Worm (Caenorhabditis elegans) whole organism, L4 larva: ENCODE measurements around the gene unc-93.

Experiments
- F10B5.3 ChIP-seq: sonication (generic microtip); optimal IDR thresholded peaks from 2 replicates; lab custom pipeline; 2016; ENCODE audit warnings: mild to moderate bottlenecking, missing genetic modification characterization, missing compliant biosample characterization
- F26F4.8 ChIP-seq: fragments of 200-800 bp; sonication (Bioruptor generic); conservative IDR thresholded peaks from 2 replicates; pipeline ENCODE4 v1.3.6; 2022; ENCODE audit warnings: missing genetic modification characterization, missing compliant biosample characterization
- F49E8.2 ChIP-seq: sonication (generic microtip); optimal IDR thresholded peaks from 2 replicates; lab custom pipeline; 2016; ENCODE audit warnings: missing compliant biosample characterization, mild to moderate bottlenecking, missing genetic modification characterization, borderline replicate concordance
- aha-1 ChIP-seq: fragments of 150-350 bp; peaks from one replicate; lab custom pipeline; 2014; ENCODE audit warnings: missing biosample characterization, missing genetic modification characterization
- arid-1 ChIP-seq: fragments of 200-800 bp; sonication (Bioruptor generic); conservative IDR thresholded peaks from 2 replicates; pipeline ENCODE4 v1.3.6; 2022; ENCODE audit warnings: missing genetic modification reagents, missing genetic modification characterization, missing compliant biosample characterization
- attf-4 ChIP-seq: sonication (generic microtip); optimal IDR thresholded peaks from 3 replicates; lab custom pipeline; 2017; ENCODE audit warnings: missing biosample characterization, missing genetic modification characterization
- ceh-32 ChIP-seq: sonication (generic microtip); optimal IDR thresholded peaks from 2 replicates; lab custom pipeline; 2016; ENCODE audit warnings: mild to moderate bottlenecking, missing genetic modification characterization, missing compliant biosample characterization; ENCODE audit not compliant: poor library complexity
- ceh-62 ChIP-seq: sonication (generic microtip); optimal IDR thresholded peaks from 2 replicates; lab custom pipeline; 2017; ENCODE audit warnings: missing biosample characterization, missing genetic modification characterization
- daf-8 ChIP-seq: fragments of 200-800 bp; sonication (Bioruptor generic); IDR thresholded peaks from 2 replicates; pipeline ENCODE4 v1.3.6; 2022; ENCODE audit warnings: missing genetic modification characterization, missing compliant biosample characterization
- dmd-6 ChIP-seq: fragments of 200-800 bp; sonication (Bioruptor generic); IDR thresholded peaks from 2 replicates; pipeline ENCODE4 v1.3.6; 2022; ENCODE audit warnings: missing genetic modification reagents, missing genetic modification characterization, missing compliant biosample characterization
- dmd-8 ChIP-seq: fragments of 200-800 bp; sonication (Bioruptor generic); IDR thresholded peaks from 2 replicates; pipeline ENCODE4 v1.3.6; 2022; ENCODE audit warnings: missing genetic modification characterization, missing compliant biosample characterization
- fos-1 ChIP-seq: fragments of 150-350 bp; optimal IDR thresholded peaks from 2 replicates; lab custom pipeline; 2014; ENCODE audit warnings: missing biosample characterization, missing genetic modification characterization
- hlh-11 ChIP-seq: fragments of 200-800 bp; sonication (Bioruptor generic); optimal IDR thresholded peaks from 2 replicates; lab custom pipeline; 2018; ENCODE audit warnings: mild to moderate bottlenecking, missing genetic modification characterization, missing compliant biosample characterization
- hmg-1.1 ChIP-seq: fragments of 200-800 bp; sonication (Bioruptor generic); IDR thresholded peaks from 2 replicates; pipeline ENCODE4 v1.3.6; 2022; ENCODE audit warnings: missing genetic modification reagents, missing genetic modification characterization, missing compliant biosample characterization
- lin-15B ChIP-seq: fragments of 150-350 bp; sonication (generic microtip); optimal IDR thresholded peaks from 3 replicates; lab custom pipeline; 2014; ENCODE audit warnings: missing biosample characterization, missing genetic modification characterization
- madf-9 ChIP-seq: fragments of 200-800 bp; sonication (Bioruptor generic); conservative IDR thresholded peaks from 2 replicates; pipeline ENCODE4 v1.3.6; 2022; ENCODE audit warnings: missing genetic modification reagents, missing genetic modification characterization, missing compliant biosample characterization
- mdl-1 ChIP-seq, 2 experiments: fragments of 150-350 bp in 1 of 2; sonication (generic microtip) in 1 of 2; optimal IDR thresholded peaks; 2 replicates each; lab custom pipeline; 2014 to 2017; ENCODE audit warnings: missing biosample characterization in 2 of 2, missing genetic modification characterization in 2 of 2
- mdt-29 ChIP-seq: fragments of 200-800 bp; sonication (Bioruptor generic); IDR thresholded peaks from 2 replicates; pipeline ENCODE4 v1.3.6; 2022; ENCODE audit warnings: missing genetic modification reagents, missing genetic modification characterization, missing compliant biosample characterization
- mxl-3 ChIP-seq: fragments of 200-800 bp; sonication (Bioruptor generic); optimal IDR thresholded peaks from 2 replicates; lab custom pipeline; 2018; ENCODE audit warnings: mild to moderate bottlenecking, missing genetic modification characterization, missing compliant biosample characterization
- nhr-10 ChIP-seq: fragments of 150-350 bp; optimal IDR thresholded peaks from 2 replicates; lab custom pipeline; 2014; ENCODE audit warnings: missing biosample characterization, missing genetic modification characterization
- nhr-102 ChIP-seq: sonication (generic microtip); optimal IDR thresholded peaks from 2 replicates; lab custom pipeline; 2016; ENCODE audit warnings: mild to moderate bottlenecking, missing genetic modification characterization, moderate library complexity, missing compliant biosample characterization
- nhr-11 ChIP-seq: fragments of 150-350 bp; optimal IDR thresholded peaks from 2 replicates; lab custom pipeline; 2014; ENCODE audit warnings: missing biosample characterization, missing genetic modification characterization
- nhr-42 ChIP-seq: fragments of 200-800 bp; sonication (Bioruptor generic); IDR thresholded peaks from 2 replicates; pipeline ENCODE4 v1.3.6; 2022; ENCODE audit warnings: missing genetic modification characterization, missing compliant biosample characterization
- nhr-77 ChIP-seq: fragments of 150-350 bp; optimal IDR thresholded peaks from 2 replicates; lab custom pipeline; 2014; ENCODE audit warnings: missing biosample characterization, missing genetic modification characterization
- rbr-2 ChIP-seq: sonication (generic microtip); optimal IDR thresholded peaks from 2 replicates; lab custom pipeline; 2016; ENCODE audit warnings: missing genotype, missing genetic modification characterization, missing compliant biosample characterization
- saeg-2 ChIP-seq: fragments of 200-800 bp; sonication (Bioruptor generic); IDR thresholded peaks from 2 replicates; pipeline ENCODE4 v1.3.6; 2022; ENCODE audit warnings: missing genetic modification reagents, missing genetic modification characterization, missing compliant biosample characterization
- tag-97 ChIP-seq: fragments of 200-800 bp; sonication (Bioruptor generic); IDR thresholded peaks from 2 replicates; pipeline ENCODE4 v1.3.6; 2022; ENCODE audit warnings: missing genetic modification characterization, missing compliant biosample characterization
- unc-62 ChIP-seq, 3 experiments: fragments of 150-350 bp in 1 of 3; sonication (generic microtip); optimal IDR thresholded peaks in 2 of 3; peaks in 1 of 3; 1 replicate in 1 of 3; 2 replicates in 2 of 3; lab custom pipeline; 2014 to 2017; ENCODE audit warnings: missing biosample characterization in 3 of 3, missing genetic modification characterization in 3 of 3, missing genetic modification reagents in 3 of 3, missing genotype in 1 of 3
- zip-2 ChIP-seq: fragments of 150-350 bp; optimal IDR thresholded peaks from 2 replicates; lab custom pipeline; 2014; ENCODE audit warnings: missing biosample characterization, missing genetic modification characterization
- ztf-11 ChIP-seq: fragments of 150-350 bp; optimal IDR thresholded peaks from 2 replicates; lab custom pipeline; 2014; ENCODE audit warnings: missing biosample characterization, missing genetic modification characterization
- ztf-7 ChIP-seq: fragments of 150-350 bp; optimal IDR thresholded peaks from 2 replicates; lab custom pipeline; 2014; ENCODE audit warnings: missing biosample characterization, missing genetic modification characterization

unc-93 gene

DNA sequence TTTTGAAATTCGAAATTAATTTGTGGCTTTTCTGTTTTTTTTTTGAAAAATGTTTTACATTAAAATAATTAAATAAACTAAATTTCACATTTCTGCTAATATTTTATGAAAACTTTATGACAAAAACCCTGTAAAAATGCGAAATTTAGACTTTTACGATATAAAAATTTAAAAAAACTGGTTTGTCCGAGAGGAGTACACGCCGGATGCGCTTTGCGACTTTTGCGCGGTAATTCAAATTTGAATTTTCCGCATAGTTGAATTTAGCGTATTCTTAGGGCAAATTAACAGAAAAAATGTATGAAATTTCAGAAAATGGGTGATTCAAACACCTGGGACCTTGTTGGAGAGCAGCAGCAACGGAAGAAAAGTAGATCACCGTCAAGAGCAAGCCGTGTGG lies at the start of gene unc-93:
TSS of gene unc-93 (plus strand) at position 301 of the 400 bp plus-strand sequence.
- TF ChIP-seq ztf-11 (tag; lab: Kevin White, UChicago) (no peak), hmg-1.1 (GFP tag; lab: Robert Waterston, UW) (no peak), zip-2 (tag; lab: Kevin White, UChicago) (no peak), ceh-32 (tag; lab: Kevin White, UChicago) (no peak), dmd-8 (GFP tag; lab: Robert Waterston, UW) (no peak), madf-9 (GFP tag; lab: Robert Waterston, UW) (no peak), ceh-62 (tag; lab: Kevin White, UChicago) (no peak), nhr-102 (tag; lab: Kevin White, UChicago) (no peak)

- TF ChIP-seq F49E8.2 (no peak), dmd-6 (GFP tag; lab: Robert Waterston, UW) (no peak), daf-8 (no peak), arid-1 (no peak), ceh-62 (tag; lab: Kevin White, UChicago) (no peak), dmd-8 (GFP tag; lab: Robert Waterston, UW) (no peak), ztf-11 (tag; lab: Kevin White, UChicago) (no peak)
Measured at ce11 chrIII:3594681-3595080, 49.5 kb upstream of the unc-93 start.

ce11 chrIII:3601271-3601670 lies 42.9 kb upstream of the unc-93 start:
- TF ChIP-seq mxl-3 (peak; percentile 36), saeg-2 (no peak), nhr-10 (tag; lab: Kevin White, UChicago) (no peak), lin-15B (tag; lab: Kevin White, UChicago) (no peak), hlh-11 (tag; lab: Kevin White, UChicago) (peak; percentile 33), ztf-11 (tag; lab: Kevin White, UChicago) (no peak), nhr-11 (tag; lab: Kevin White, UChicago) (peak; percentile 46), fos-1 (tag; lab: Kevin White, UChicago) (no peak), ztf-7 (tag; lab: Kevin White, UChicago) (no peak), rbr-2 (tag; lab: Kevin White, UChicago) (peak; percentile 6), mdl-1 (tag; optimal IDR thresholded peaks at IDR 0.05; lab: Kevin White, UChicago) (peak in 1 of 2 experiments; percentile 1)

DNA sequence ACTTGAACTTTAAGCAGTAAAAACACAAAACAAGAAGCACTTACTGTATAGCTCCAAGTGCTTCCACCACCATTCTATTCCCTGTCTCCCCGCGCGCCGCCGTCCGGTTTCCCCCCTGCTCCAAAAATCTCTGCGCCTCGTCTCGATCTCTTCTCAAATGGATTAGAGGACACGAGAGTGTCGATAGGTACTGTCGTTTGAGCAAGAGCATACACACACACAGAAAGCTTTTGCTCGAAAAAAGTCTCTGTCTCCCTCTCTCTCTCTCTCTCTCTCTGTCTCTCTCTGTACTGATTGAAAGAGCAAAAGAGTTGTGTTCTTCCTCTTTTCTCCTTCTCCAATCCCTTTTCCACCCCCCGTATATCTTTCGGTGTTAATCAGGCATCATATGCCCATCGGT lies 38.5 kb upstream of the unc-93 start:
- TF ChIP-seq nhr-77 (tag; lab: Kevin White, UChicago) (no peak), unc-62 (GFP tag; optimal IDR thresholded peaks at IDR 0.05 in 1 of 2; lab: Kevin White, UChicago) (peak in 1 of 2 experiments; percentile 84), unc-62 (tag; optimal IDR thresholded peaks at IDR 0.05; lab: Kevin White, UChicago) (no peak), attf-4 (tag; lab: Kevin White, UChicago) (no peak), tag-97 (GFP tag; lab: Robert Waterston, UW) (no peak), rbr-2 (tag; lab: Kevin White, UChicago) (no peak)

DNA sequence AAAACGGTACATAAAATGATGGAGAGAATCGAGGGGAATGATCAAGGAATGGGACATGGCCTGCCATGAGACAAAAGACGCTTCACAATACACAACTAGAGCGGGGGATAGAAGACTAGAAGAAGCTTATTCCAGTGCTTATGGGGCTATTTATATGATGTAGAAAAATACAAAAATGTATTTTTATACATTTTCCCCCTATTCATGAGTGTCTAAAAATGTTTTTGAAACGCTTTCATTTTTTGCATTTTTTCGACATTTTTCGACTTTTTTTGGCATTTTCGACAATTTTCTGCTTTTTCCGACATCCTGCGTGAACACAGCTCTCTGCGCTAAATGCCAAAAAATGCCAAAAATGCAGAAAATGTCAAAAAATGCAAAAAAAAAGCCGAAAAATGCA lies 31.8 kb upstream of the unc-93 start:
- TF ChIP-seq unc-62 (GFP tag; optimal IDR thresholded peaks at IDR 0.05 in 1 of 2; lab: Kevin White, UChicago): peak in 1 of 2 experiments; percentile 68
- no peak for TF ChIP-seq unc-62 (tag; optimal IDR thresholded peaks at IDR 0.05; lab: Kevin White, UChicago)
- peak; percentile 69 for TF ChIP-seq aha-1 (tag; lab: Kevin White, UChicago)
- TF ChIP-seq F10B5.3 (tag; lab: Kevin White, UChicago): peak; percentile 22
- TF ChIP-seq fos-1 (tag; lab: Kevin White, UChicago): no peak
- 0 out of 2 replicates have a peak, but pooled peaks have one; percentile 12 for TF ChIP-seq F26F4.8 (GFP tag; lab: Robert Waterston, UW)
- no peak for TF ChIP-seq mdt-29

DNA sequence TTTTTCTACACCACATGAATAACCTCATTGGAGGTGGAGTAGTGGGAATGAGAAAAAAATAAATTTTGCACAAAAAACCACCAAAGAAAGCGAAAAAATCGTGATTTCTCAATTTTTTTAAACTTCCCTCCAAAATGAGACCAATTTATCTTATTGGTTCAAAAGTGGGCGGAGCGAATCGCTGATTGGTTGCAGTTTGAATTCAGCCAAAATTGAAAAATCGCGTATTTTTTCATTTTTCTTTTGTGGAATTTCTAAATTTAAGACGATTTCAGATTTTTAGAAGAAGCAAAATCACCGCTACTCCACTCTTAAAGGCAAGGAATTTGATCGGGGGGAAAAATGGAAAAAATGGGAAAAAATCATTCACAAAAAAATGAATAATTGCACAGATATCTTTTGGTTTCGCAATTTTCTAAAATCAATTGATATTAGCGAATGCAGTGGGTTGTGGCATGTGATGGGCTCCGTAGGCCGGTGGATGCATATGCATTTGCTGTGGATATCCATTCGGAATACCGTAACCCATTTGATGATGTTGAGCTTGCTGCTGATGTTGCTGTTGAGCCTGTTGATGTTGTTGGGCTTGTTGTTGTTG lies 31.2 kb upstream of the unc-93 start:
- TF ChIP-seq nhr-42: no peak
- peak in 1 of 2 experiments; percentile 93 for TF ChIP-seq unc-62 (GFP tag; optimal IDR thresholded peaks at IDR 0.05 in 1 of 2; lab: Kevin White, UChicago)
- no peak for TF ChIP-seq unc-62 (tag; optimal IDR thresholded peaks at IDR 0.05; lab: Kevin White, UChicago)
- TF ChIP-seq, all 104 proteins: peak for 1
